Worm (Caenorhabditis elegans) whole organism, mixed stage, embryonic: ENCODE data around the gene ZK616.3.

Experiments
- M03D4.4 ChIP-seq: sonication (generic microtip); optimal IDR thresholded peaks from 2 replicates; lab custom pipeline; 2017; ENCODE audit warnings: mild to moderate bottlenecking, missing genetic modification characterization, missing compliant biosample characterization
- bed-3 ChIP-seq: fragments of 200-800 bp; sonication (Bioruptor generic); optimal IDR thresholded peaks from 3 replicates; lab custom pipeline; 2018; ENCODE audit warnings: mild to moderate bottlenecking, missing genetic modification characterization, moderate library complexity, missing compliant biosample characterization
- blmp-1 ChIP-seq: fragments of 150-350 bp; optimal IDR thresholded peaks from 2 replicates; lab custom pipeline; 2014; ENCODE audit warnings: missing biosample characterization, missing genetic modification characterization
- ceh-39 ChIP-seq: fragments of 150-350 bp; optimal IDR thresholded peaks from 2 replicates; lab custom pipeline; 2014; ENCODE audit warnings: missing biosample characterization, missing genetic modification characterization
- ceh-43 ChIP-seq: fragments of 200-800 bp; sonication (Bioruptor generic); optimal IDR thresholded peaks from 2 replicates; lab custom pipeline; 2018; ENCODE audit warnings: mild to moderate bottlenecking, missing genetic modification characterization, moderate library complexity, missing compliant biosample characterization
- ceh-83 ChIP-seq: fragments of 200-800 bp; sonication (Bioruptor generic); optimal IDR thresholded peaks from 2 replicates; lab custom pipeline; 2018; ENCODE audit warnings: mild to moderate bottlenecking, missing genetic modification characterization, missing compliant biosample characterization
- cnd-1 ChIP-seq: fragments of 200-800 bp; sonication (Bioruptor generic); optimal IDR thresholded peaks from 2 replicates; lab custom pipeline; 2018; ENCODE audit warnings: mild to moderate bottlenecking, missing genetic modification characterization, missing compliant biosample characterization
- drap-1 ChIP-seq: fragments of 200-800 bp; sonication (Bioruptor generic); optimal IDR thresholded peaks from 3 replicates; lab custom pipeline; 2018; ENCODE audit warnings: mild to moderate bottlenecking, missing genetic modification characterization, missing compliant biosample characterization
- elt-1 ChIP-seq: sonication (generic microtip); optimal IDR thresholded peaks from 2 replicates; lab custom pipeline; 2017; ENCODE audit warnings: missing genetic modification characterization, mild to moderate bottlenecking, missing compliant biosample characterization, antibody characterized with exemption, moderate library complexity, borderline replicate concordance; ENCODE audit not compliant: insufficient read depth
- elt-3 ChIP-seq: fragments of 150-350 bp; optimal IDR thresholded peaks from 2 replicates; lab custom pipeline; 2014; ENCODE audit warnings: missing biosample characterization, missing genetic modification characterization
- flh-1 ChIP-seq: fragments of 200-800 bp; sonication (Bioruptor generic); optimal IDR thresholded peaks from 2 replicates; lab custom pipeline; 2018; ENCODE audit warnings: mild to moderate bottlenecking, missing genetic modification characterization, moderate library complexity, missing compliant biosample characterization
- ham-2 ChIP-seq: fragments of 200-800 bp; sonication (Bioruptor generic); optimal IDR thresholded peaks from 2 replicates; lab custom pipeline; 2018; ENCODE audit warnings: mild to moderate bottlenecking, missing genetic modification characterization, missing compliant biosample characterization
- hlh-1 ChIP-seq: fragments of 150-350 bp; optimal IDR thresholded peaks from 2 replicates; lab custom pipeline; 2014; ENCODE audit warnings: missing biosample characterization, missing genetic modification reagents, missing genetic modification characterization
- lin-13 ChIP-seq: fragments of 150-350 bp; optimal IDR thresholded peaks from 2 replicates; lab custom pipeline; 2014; ENCODE audit warnings: missing biosample characterization, missing genetic modification characterization
- lin-32 ChIP-seq: fragments of 200-800 bp; sonication (Bioruptor generic); optimal IDR thresholded peaks from 2 replicates; lab custom pipeline; 2018; ENCODE audit warnings: mild to moderate bottlenecking, missing genetic modification characterization, missing compliant biosample characterization
- lsy-2 ChIP-seq: fragments of 150-350 bp; optimal IDR thresholded peaks from 2 replicates; lab custom pipeline; 2014; ENCODE audit warnings: missing biosample characterization, missing genetic modification characterization
- mep-1 ChIP-seq: fragments of 150-350 bp; optimal IDR thresholded peaks from 2 replicates; lab custom pipeline; 2017; ENCODE audit warnings: missing biosample characterization, missing genetic modification reagents, missing genetic modification characterization, inconsistent platforms
- mls-2 ChIP-seq: sonication (generic microtip); optimal IDR thresholded peaks from 2 replicates; lab custom pipeline; 2016; ENCODE audit warnings: mild to moderate bottlenecking, missing genetic modification characterization, moderate library complexity, missing compliant biosample characterization
- nhr-12 ChIP-seq: fragments of 150-350 bp; optimal IDR thresholded peaks from 2 replicates; lab custom pipeline; 2014; ENCODE audit warnings: missing biosample characterization, missing genetic modification characterization
- nhr-2 ChIP-seq: fragments of 150-350 bp; optimal IDR thresholded peaks from 2 replicates; lab custom pipeline; 2014; ENCODE audit warnings: missing biosample characterization, missing genetic modification characterization
- nhr-237 ChIP-seq: fragments of 150-350 bp; optimal IDR thresholded peaks from 2 replicates; lab custom pipeline; 2014; ENCODE audit warnings: missing biosample characterization, missing genetic modification characterization
- nhr-28 ChIP-seq: fragments of 150-350 bp; optimal IDR thresholded peaks from 2 replicates; lab custom pipeline; 2014; ENCODE audit warnings: missing biosample characterization, missing genetic modification characterization
- nhr-76 ChIP-seq: sonication (generic microtip); optimal IDR thresholded peaks from 2 replicates; lab custom pipeline; 2017; ENCODE audit warnings: missing biosample characterization, missing genetic modification characterization
- pha-4 ChIP-seq: fragments of 150-350 bp; optimal IDR thresholded peaks from 2 replicates; lab custom pipeline; 2018; ENCODE audit warnings: missing biosample characterization, missing genetic modification reagents, missing genetic modification characterization
- sem-2 ChIP-seq: fragments of 200-800 bp; sonication (Bioruptor generic); optimal IDR thresholded peaks from 2 replicates; lab custom pipeline; 2018; ENCODE audit warnings: mild to moderate bottlenecking, missing genetic modification characterization, missing compliant biosample characterization
- snpc-4 ChIP-seq: fragments of 150-350 bp; optimal IDR thresholded peaks from 2 replicates; lab custom pipeline; 2014; ENCODE audit warnings: missing biosample characterization, missing genetic modification characterization
- sptf-1 ChIP-seq: sonication (generic microtip); optimal IDR thresholded peaks from 2 replicates; lab custom pipeline; 2017; ENCODE audit warnings: mild to moderate bottlenecking, missing genetic modification characterization, moderate library complexity, missing compliant biosample characterization
- tbx-8 ChIP-seq: fragments of 200-800 bp; sonication (Bioruptor generic); optimal IDR thresholded peaks from 2 replicates; lab custom pipeline; 2018; ENCODE audit warnings: mild to moderate bottlenecking, missing genetic modification characterization, moderate library complexity, missing compliant biosample characterization
- unc-120 ChIP-seq: sonication (generic microtip); optimal IDR thresholded peaks from 2 replicates; lab custom pipeline; 2017; ENCODE audit warnings: missing genetic modification characterization, missing compliant biosample characterization; ENCODE audit not compliant: poor library complexity, severe bottlenecking
- unc-39 ChIP-seq: fragments of 150-350 bp; optimal IDR thresholded peaks from 2 replicates; lab custom pipeline; 2014; ENCODE audit warnings: missing biosample characterization, missing genetic modification characterization
- unc-62 ChIP-seq: fragments of 150-350 bp; optimal IDR thresholded peaks from 2 replicates; lab custom pipeline; 2014; ENCODE audit warnings: missing biosample characterization, missing genetic modification reagents, missing genetic modification characterization
- zip-8 ChIP-seq: fragments of 150-350 bp; optimal IDR thresholded peaks from 2 replicates; lab custom pipeline; 2014; ENCODE audit warnings: missing biosample characterization, missing genetic modification characterization
- ztf-11 ChIP-seq: fragments of 150-350 bp; optimal IDR thresholded peaks from 2 replicates; lab custom pipeline; 2014; ENCODE audit warnings: missing biosample characterization, missing genetic modification characterization

Gene ZK616.3

DNA sequence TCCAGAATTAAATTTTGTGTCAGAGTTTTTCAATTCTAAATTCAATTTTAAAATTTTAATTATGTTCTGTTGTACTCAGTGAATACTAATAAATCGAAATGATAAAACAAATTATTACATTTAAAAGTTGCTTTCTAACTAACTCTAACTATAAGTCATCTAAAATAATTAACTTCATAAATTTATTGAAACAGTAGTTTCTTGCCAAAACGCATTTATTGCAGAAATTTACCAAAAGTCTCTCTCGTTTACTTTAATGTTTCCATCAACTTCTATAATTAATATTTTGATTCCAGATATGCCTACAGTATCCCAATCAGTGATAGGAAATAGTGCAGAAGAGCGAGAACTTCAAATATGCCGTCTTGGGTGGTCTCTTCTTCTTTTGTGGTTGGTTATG, 3.7 kb downstream of the ZK616.3 start, which contains the start of gene ZK616.1:
ZK616.1 (plus strand) TSS at position 301 of the 400 bp plus-strand sequence.
- TF ChIP-seq cnd-1 (tag; lab: Kevin White, UChicago) (no peak), hlh-1 (tag; lab: Kevin White, UChicago) (no peak), unc-62 (GFP tag; lab: Kevin White, UChicago) (no peak), M03D4.4 (tag; lab: Kevin White, UChicago) (no peak), ham-2 (GFP tag; lab: Kevin White, UChicago) (no peak), flh-1 (GFP tag; lab: Kevin White, UChicago) (no peak), elt-3 (tag; lab: Kevin White, UChicago) (no peak), drap-1 (GFP tag; lab: Kevin White, UChicago) (no peak), pha-4 (tag; lab: Kevin White, UChicago) (no peak), mep-1 (tag; lab: Kevin White, UChicago) (no peak), ztf-11 (tag; lab: Kevin White, UChicago) (no peak), sem-2 (GFP tag; lab: Kevin White, UChicago) (no peak), bed-3 (GFP tag; lab: Kevin White, UChicago) (no peak), ceh-83 (GFP tag; lab: Kevin White, UChicago) (no peak), lin-32 (GFP tag; lab: Kevin White, UChicago) (no peak), elt-1 (tag; lab: Kevin White, UChicago) (no peak), lin-13 (tag; lab: Kevin White, UChicago) (no peak), ceh-39 (tag; lab: Kevin White, UChicago) (no peak), blmp-1 (no peak), unc-120 (tag; lab: Kevin White, UChicago) (no peak)

DNA sequence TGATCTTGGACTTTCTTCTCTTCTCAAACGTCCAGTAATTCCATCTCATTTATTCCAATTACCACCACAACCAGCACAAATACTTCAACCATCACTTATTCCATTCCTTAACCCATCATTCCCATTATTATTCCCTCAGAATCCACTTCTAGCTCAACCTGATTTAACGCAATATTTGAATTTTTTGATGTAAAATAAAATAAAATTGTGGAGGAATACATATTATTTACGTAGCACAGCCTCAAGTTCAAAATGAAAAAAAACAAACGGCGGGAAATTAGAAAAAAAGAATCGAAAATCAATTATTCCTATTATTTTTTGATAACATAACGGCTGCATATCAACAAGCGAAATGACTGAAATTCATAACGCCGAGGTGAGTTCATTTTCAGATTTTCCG, 8.5 kb downstream of the ZK616.3 start, which contains the start of gene ZK616.61:
ZK616.61 (plus strand) TSS at position 301 of the 400 bp plus-strand sequence.
- TF ChIP-seq elt-3 (tag; lab: Kevin White, UChicago) (no peak), nhr-237 (tag; lab: Kevin White, UChicago) (no peak), sptf-1 (no peak), ham-2 (GFP tag; lab: Kevin White, UChicago) (no peak), lsy-2 (tag; lab: Kevin White, UChicago) (no peak), sem-2 (GFP tag; lab: Kevin White, UChicago) (no peak), ceh-83 (GFP tag; lab: Kevin White, UChicago) (no peak), blmp-1 (no peak), M03D4.4 (tag; lab: Kevin White, UChicago) (no peak), lin-32 (GFP tag; lab: Kevin White, UChicago) (no peak), unc-120 (tag; lab: Kevin White, UChicago) (no peak), zip-8 (tag; lab: Kevin White, UChicago) (no peak), unc-39 (tag; lab: Kevin White, UChicago) (no peak), mls-2 (no peak)

DNA sequence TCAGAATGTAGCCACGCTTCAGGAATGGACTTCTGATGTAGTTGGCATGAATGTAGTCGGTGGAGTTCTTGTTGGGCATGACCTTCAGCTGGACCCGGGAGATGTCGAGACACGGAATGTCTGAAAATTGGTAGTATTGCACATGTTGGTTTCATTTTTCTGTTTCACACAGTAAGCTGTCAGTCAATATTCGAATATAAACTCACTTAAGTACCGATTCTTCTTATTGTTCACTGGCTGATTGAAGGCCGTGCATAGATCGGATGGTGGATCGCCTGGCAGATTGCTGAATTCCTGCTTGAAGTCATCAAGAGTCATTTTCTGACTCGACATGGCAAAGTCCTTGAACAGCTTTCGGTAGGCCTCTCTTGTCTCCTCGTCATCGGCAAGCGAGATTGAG, 12.2 kb downstream of the ZK616.3 start:
- TF ChIP-seq elt-3 (tag; lab: Kevin White, UChicago) (no peak), pha-4 (tag; lab: Kevin White, UChicago) (no peak), nhr-2 (tag; lab: Kevin White, UChicago) (no peak), lsy-2 (tag; lab: Kevin White, UChicago) (no peak), nhr-12 (no peak), lin-32 (GFP tag; lab: Kevin White, UChicago) (no peak), unc-120 (tag; lab: Kevin White, UChicago) (no peak), ceh-83 (GFP tag; lab: Kevin White, UChicago) (no peak), nhr-237 (tag; lab: Kevin White, UChicago) (no peak), flh-1 (GFP tag; lab: Kevin White, UChicago) (no peak), ztf-11 (tag; lab: Kevin White, UChicago) (no peak), unc-62 (GFP tag; lab: Kevin White, UChicago) (no peak), mls-2 (no peak), sptf-1 (no peak), unc-39 (tag; lab: Kevin White, UChicago) (no peak), mep-1 (tag; lab: Kevin White, UChicago) (no peak), sem-2 (GFP tag; lab: Kevin White, UChicago) (no peak), zip-8 (tag; lab: Kevin White, UChicago) (no peak), ceh-43 (GFP tag; lab: Kevin White, UChicago) (no peak), nhr-28 (tag; lab: Kevin White, UChicago) (no peak)

DNA sequence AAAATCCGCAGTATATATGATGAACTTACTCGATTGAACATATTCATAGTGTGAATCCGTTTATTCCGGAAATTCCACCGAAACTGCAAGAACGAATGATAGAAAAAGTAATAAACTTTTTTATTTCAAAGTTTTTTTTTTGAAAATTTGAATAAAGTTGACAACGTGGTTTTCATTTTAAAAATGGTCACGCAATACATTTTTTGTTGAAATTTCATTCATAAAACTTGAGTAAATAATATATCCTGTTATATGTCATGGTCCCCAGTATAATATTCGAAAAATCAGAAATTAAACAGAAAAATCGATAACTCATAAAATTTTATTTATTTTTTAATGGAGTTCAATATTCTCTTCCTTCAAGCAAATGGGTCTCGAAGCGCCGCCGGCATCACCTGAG, 14.3 kb downstream of the ZK616.3 start, which contains the start of gene ZK616.65:
ZK616.65 (minus strand) TSS at position 101 of the 400 bp plus-strand sequence.
- no peak for TF ChIP-seq zip-8 (tag; lab: Kevin White, UChicago)
- no peak for TF ChIP-seq ceh-43 (GFP tag; lab: Kevin White, UChicago)
- no peak for TF ChIP-seq nhr-28 (tag; lab: Kevin White, UChicago)
- TF ChIP-seq sptf-1, result no peak
- TF ChIP-seq tbx-8 (GFP tag; lab: Kevin White, UChicago), result no peak
- no peak for TF ChIP-seq bed-3 (GFP tag; lab: Kevin White, UChicago)
- no peak for TF ChIP-seq nhr-12
- no peak for TF ChIP-seq nhr-76 (tag; lab: Kevin White, UChicago)
- no peak for TF ChIP-seq flh-1 (GFP tag; lab: Kevin White, UChicago)
- no peak for TF ChIP-seq unc-62 (GFP tag; lab: Kevin White, UChicago)
- TF ChIP-seq ztf-11 (tag; lab: Kevin White, UChicago), result no peak
- TF ChIP-seq elt-1 (tag; lab: Kevin White, UChicago), result no peak
- no peak for TF ChIP-seq lin-13 (tag; lab: Kevin White, UChicago)
- TF ChIP-seq nhr-2 (tag; lab: Kevin White, UChicago), result no peak
- TF ChIP-seq pha-4 (tag; lab: Kevin White, UChicago), result no peak
- no peak for TF ChIP-seq blmp-1
- no peak for TF ChIP-seq cnd-1 (tag; lab: Kevin White, UChicago)
- no peak for TF ChIP-seq unc-120 (tag; lab: Kevin White, UChicago)
- no peak for TF ChIP-seq snpc-4 (tag; lab: Kevin White, UChicago)
- no peak for TF ChIP-seq elt-3 (tag; lab: Kevin White, UChicago)
